Worm (Caenorhabditis elegans): ENCODE results near the gene sec-3.

The sec-3 gene

ce11 chrX:3108603-3109002, 9.0 kb upstream of the sec-3 start (continued):
- no peak for TF ChIP-seq unc-30 (tag; optimal IDR thresholded peaks at IDR 0.05)
- TF ChIP-seq fkh-10 (GFP tag; optimal IDR thresholded peaks at IDR 0.05) = no peak
- no peak for TF ChIP-seq pax-3 (tag; optimal IDR thresholded peaks at IDR 0.05)
- no peak for TF ChIP-seq ets-5 (GFP tag; IDR thresholded peaks at IDR 0.05)
- TF ChIP-seq ceh-82 (tag; optimal IDR thresholded peaks at IDR 0.05) = no peak
- no peak for TF ChIP-seq fos-1 (tag; optimal IDR thresholded peaks at IDR 0.05)
- TF ChIP-seq unc-130 (tag; optimal IDR thresholded peaks at IDR 0.05) = peak; percentile 89
- TF ChIP-seq dpl-1 (GFP tag; optimal IDR thresholded peaks at IDR 0.05) = no peak
- peak; percentile 54 for TF ChIP-seq nhr-20 (tag; optimal IDR thresholded peaks at IDR 0.05)
- TF ChIP-seq irx-1 (tag; optimal IDR thresholded peaks at IDR 0.05) = no peak
- TF ChIP-seq nhr-237 (tag; optimal IDR thresholded peaks at IDR 0.05) = no peak
- TF ChIP-seq xbp-1 (tag; optimal IDR thresholded peaks at IDR 0.05) = no peak
- peak; percentile 81 for TF ChIP-seq lin-14 (GFP tag; optimal IDR thresholded peaks at IDR 0.05)
- peak; percentile 7 to 16 for TF ChIP-seq lin-35 (GFP tag; optimal IDR thresholded peaks at IDR 0.05)
- no peak for TF ChIP-seq vab-15 (tag; optimal IDR thresholded peaks at IDR 0.05)
- TF ChIP-seq hpl-2 (GFP tag; optimal IDR thresholded peaks at IDR 0.05) = no peak
- no peak for TF ChIP-seq dsc-1 (tag; optimal IDR thresholded peaks at IDR 0.05)
- peak; percentile 17; the same call in 1 of the 2 replicates for TF ChIP-seq unc-98 (GFP tag; IDR thresholded peaks at IDR 0.05)
- TF ChIP-seq fkh-8 (tag; optimal IDR thresholded peaks at IDR 0.05) = no peak
- no peak for TF ChIP-seq elt-3 (tag; optimal IDR thresholded peaks at IDR 0.05)
- no peak for TF ChIP-seq C16A3.4 (tag; optimal IDR thresholded peaks at IDR 0.05)
- no peak for TF ChIP-seq egl-13 (tag; optimal IDR thresholded peaks at IDR 0.05)
- peak; percentile 55 for TF ChIP-seq lir-3 (tag; optimal IDR thresholded peaks at IDR 0.05; ENCODE audit: poor library complexity)
- TF ChIP-seq C34B4.2 (tag; optimal IDR thresholded peaks at IDR 0.05) = no peak
- no peak for TF ChIP-seq zip-4 (GFP tag; optimal IDR thresholded peaks at IDR 0.05)
- no peak for TF ChIP-seq mab-9 (GFP tag; IDR thresholded peaks at IDR 0.05)
- peak; percentile 84 for TF ChIP-seq rnt-1 (tag; optimal IDR thresholded peaks at IDR 0.05)
- no peak for TF ChIP-seq alr-1 (tag; optimal IDR thresholded peaks at IDR 0.05; ENCODE audit: borderline replicate concordance)
- TF ChIP-seq nhr-12 (tag; optimal IDR thresholded peaks at IDR 0.05) = no peak
- no peak for TF ChIP-seq blmp-1 (tag; optimal IDR thresholded peaks at IDR 0.05)
- TF ChIP-seq ceh-63 (GFP tag; optimal IDR thresholded peaks at IDR 0.05) = no peak
- peak; percentile 33 to 59 for TF ChIP-seq lsy-2 (tag; optimal IDR thresholded peaks at IDR 0.05)
- no peak for TF ChIP-seq unc-86 (tag; optimal IDR thresholded peaks at IDR 0.05)
- no peak for TF ChIP-seq sptf-1 (tag; optimal IDR thresholded peaks at IDR 0.05)
- TF ChIP-seq zag-1 (tag; optimal IDR thresholded peaks at IDR 0.05) = no peak

- TF ChIP-seq unc-98 (GFP tag; IDR thresholded peaks at IDR 0.05) = no peak
- peak; percentile 70 to 91 for TF ChIP-seq lin-35 (GFP tag; optimal IDR thresholded peaks at IDR 0.05)
- peak; percentile 60 for TF ChIP-seq pag-3 (tag; optimal IDR thresholded peaks at IDR 0.05; ENCODE audit: borderline replicate concordance, insufficient read depth)
- TF ChIP-seq blmp-1 (tag; optimal IDR thresholded peaks at IDR 0.05) = peak; percentile 82
- TF ChIP-seq pqm-1 (tag; optimal IDR thresholded peaks at IDR 0.05) = no peak
- peak; percentile 65 for TF ChIP-seq swsn-7 (tag; optimal IDR thresholded peaks at IDR 0.05)
- no peak for TF ChIP-seq nhr-28 (tag; optimal IDR thresholded peaks at IDR 0.05)
- TF ChIP-seq nhr-84 (tag; optimal IDR thresholded peaks at IDR 0.05) = no peak
- no peak for TF ChIP-seq grh-1 (GFP tag; IDR thresholded peaks at IDR 0.05)
- TF ChIP-seq ceh-8 (GFP tag; optimal IDR thresholded peaks at IDR 0.05) = no peak
- peak in 1 of 2 experiments; percentile 58 for TF ChIP-seq mdl-1 (tag; optimal IDR thresholded peaks at IDR 0.05)
- peak; percentile 55 for TF ChIP-seq dsc-1 (tag; optimal IDR thresholded peaks at IDR 0.05)
- TF ChIP-seq lin-39 (tag; optimal IDR thresholded peaks at IDR 0.05) = peak; percentile 24
- peak in 2 of 3 experiments; percentile 25 to 52 for TF ChIP-seq ceh-82 (tag; optimal IDR thresholded peaks at IDR 0.05)
- no peak; the same call in 1 of the 2 replicates for TF ChIP-seq isw-1 (GFP tag; IDR thresholded peaks at IDR 0.05)
- TF ChIP-seq efl-1 (optimal IDR thresholded peaks at IDR 0.05) = peak; percentile 63 to 86
- peak; percentile 76 to 94 for TF ChIP-seq efl-1 (GFP tag; optimal IDR thresholded peaks at IDR 0.05 in 1 of 2)
- peak; percentile 59 for TF ChIP-seq nhr-77 (tag; optimal IDR thresholded peaks at IDR 0.05)
- no peak for TF ChIP-seq aha-1 (tag; optimal IDR thresholded peaks at IDR 0.05)
- TF ChIP-seq mab-9 (GFP tag; IDR thresholded peaks at IDR 0.05) = no peak
- no peak for TF ChIP-seq vab-15 (tag; optimal IDR thresholded peaks at IDR 0.05)
- TF ChIP-seq lin-13 (GFP tag; optimal IDR thresholded peaks at IDR 0.05) = peak; percentile 69
- peak; percentile 29 for TF ChIP-seq ama-1 (optimal IDR thresholded peaks at IDR 0.05)
- TF ChIP-seq C04F5.9 (tag; optimal IDR thresholded peaks at IDR 0.05) = no peak
- peak; percentile 43 for TF ChIP-seq snpc-4 (tag; optimal IDR thresholded peaks at IDR 0.05)
- no peak for TF ChIP-seq ets-5 (GFP tag; IDR thresholded peaks at IDR 0.05)
- TF ChIP-seq lsy-2 (tag; optimal IDR thresholded peaks at IDR 0.05) = peak; percentile 63 to 74
Observed at ce11 chrX:3106137-3106536, 6.5 kb upstream of the sec-3 start, which contains the start of gene K10B3.5. Gene K10B3.5, minus strand, starts transcription at chrX:3106479.
